Worm (Caenorhabditis elegans) whole organism, L3 larva: ENCODE measurements around the gene F55G7.4.

Experiments
- R02D3.7 ChIP-seq: fragments of 150-350 bp; optimal IDR thresholded peaks from 2 replicates; lab custom pipeline; 2014; ENCODE audit warnings: missing biosample characterization, missing genetic modification characterization
- aly-2 ChIP-seq: fragments of 150-350 bp; optimal IDR thresholded peaks from 2 replicates; lab custom pipeline; 2014; ENCODE audit warnings: missing biosample characterization, missing genetic modification characterization
- ceh-16 ChIP-seq: sonication (generic microtip); optimal IDR thresholded peaks from 2 replicates; lab custom pipeline; 2017; ENCODE audit warnings: missing biosample characterization, missing genetic modification characterization
- ceh-28 ChIP-seq: fragments of 150-350 bp; optimal IDR thresholded peaks from 2 replicates; lab custom pipeline; 2014; ENCODE audit warnings: missing biosample characterization, missing genetic modification reagents, missing genetic modification characterization
- ceh-82 ChIP-seq: fragments of 150-350 bp; optimal IDR thresholded peaks from 2 replicates; lab custom pipeline; 2014; ENCODE audit warnings: missing biosample characterization, missing genetic modification characterization
- ceh-9 ChIP-seq: sonication (generic microtip); optimal IDR thresholded peaks from 2 replicates; lab custom pipeline; 2018; ENCODE audit warnings: missing biosample characterization, missing genetic modification characterization
- daf-12 ChIP-seq: fragments of 150-350 bp; optimal IDR thresholded peaks from 2 replicates; lab custom pipeline; 2014; ENCODE audit warnings: missing biosample characterization, missing genetic modification reagents, missing genetic modification characterization
- egl-27 ChIP-seq: sonication (generic microtip); optimal IDR thresholded peaks from 4 replicates; lab custom pipeline; 2017; ENCODE audit warnings: missing biosample characterization, missing genetic modification reagents, missing genetic modification characterization
- elt-2 ChIP-seq: sonication (generic microtip); optimal IDR thresholded peaks from 2 replicates; lab custom pipeline; 2016; ENCODE audit warnings: missing genetic modification reagents, mild to moderate bottlenecking, missing genetic modification characterization, missing compliant biosample characterization
- fkh-10 ChIP-seq: sonication (generic microtip); optimal IDR thresholded peaks from 2 replicates; lab custom pipeline; 2017; ENCODE audit warnings: missing biosample characterization, missing genetic modification reagents, missing genetic modification characterization
- fkh-2 ChIP-seq: fragments of 150-350 bp; optimal IDR thresholded peaks from 2 replicates; lab custom pipeline; 2014; ENCODE audit warnings: missing biosample characterization, missing genetic modification reagents, missing genetic modification characterization
- fos-1 ChIP-seq: fragments of 150-350 bp; optimal IDR thresholded peaks from 2 replicates; lab custom pipeline; 2014; ENCODE audit warnings: missing biosample characterization, missing genetic modification characterization
- hmg-11 ChIP-seq: sonication (generic microtip); optimal IDR thresholded peaks from 2 replicates; lab custom pipeline; 2016; ENCODE audit warnings: missing genetic modification characterization, missing compliant biosample characterization
- jun-1 ChIP-seq: fragments of 150-350 bp; optimal IDR thresholded peaks from 2 replicates; lab custom pipeline; 2014; ENCODE audit warnings: missing biosample characterization, missing genetic modification reagents, missing genetic modification characterization
- lin-15B ChIP-seq: fragments of 150-350 bp; optimal IDR thresholded peaks from 2 replicates; lab custom pipeline; 2014; ENCODE audit warnings: missing biosample characterization, missing genetic modification characterization
- lin-39 ChIP-seq: fragments of 150-350 bp; optimal IDR thresholded peaks from 2 replicates; lab custom pipeline; 2018; ENCODE audit warnings: missing biosample characterization, missing genetic modification reagents, missing genetic modification characterization
- lsy-12 ChIP-seq: sonication (generic microtip); optimal IDR thresholded peaks from 2 replicates; lab custom pipeline; 2016; ENCODE audit warnings: mild to moderate bottlenecking, missing genetic modification characterization, missing compliant biosample characterization
- mdl-1 ChIP-seq: fragments of 150-350 bp; optimal IDR thresholded peaks from 2 replicates; lab custom pipeline; 2014; ENCODE audit warnings: missing biosample characterization, missing genetic modification characterization
- mml-1 ChIP-seq: fragments of 150-350 bp; sonication (generic microtip); optimal IDR thresholded peaks from 3 replicates; lab custom pipeline; 2014; ENCODE audit warnings: missing biosample characterization, missing genetic modification characterization
- nfya-1 ChIP-seq: sonication (generic microtip); optimal IDR thresholded peaks from 2 replicates; lab custom pipeline; 2017; ENCODE audit warnings: missing genetic modification characterization, mild to moderate bottlenecking, missing compliant biosample characterization, antibody characterized with exemption, moderate library complexity; ENCODE audit not compliant: insufficient read depth
- nhr-11 ChIP-seq: fragments of 150-350 bp; optimal IDR thresholded peaks from 2 replicates; lab custom pipeline; 2014; ENCODE audit warnings: missing biosample characterization, missing genetic modification characterization
- nhr-23 ChIP-seq: fragments of 150-350 bp; optimal IDR thresholded peaks from 2 replicates; lab custom pipeline; 2014; ENCODE audit warnings: missing biosample characterization, missing genetic modification reagents, missing genetic modification characterization
- nhr-237 ChIP-seq: fragments of 150-350 bp; optimal IDR thresholded peaks from 2 replicates; lab custom pipeline; 2014; ENCODE audit warnings: missing biosample characterization, missing genetic modification characterization
- nhr-25 ChIP-seq: sonication (generic microtip); optimal IDR thresholded peaks from 2 replicates; lab custom pipeline; 2017; ENCODE audit warnings: missing biosample characterization, missing genetic modification characterization
- nhr-43 ChIP-seq: sonication (generic microtip); optimal IDR thresholded peaks from 2 replicates; lab custom pipeline; 2016; ENCODE audit warnings: mild to moderate bottlenecking, missing genetic modification characterization, missing compliant biosample characterization; ENCODE audit not compliant: poor library complexity, severe bottlenecking
- nhr-67 ChIP-seq: fragments of 150-350 bp; optimal IDR thresholded peaks from 2 replicates; lab custom pipeline; 2014; ENCODE audit warnings: missing biosample characterization, missing genetic modification characterization
- nhr-76 ChIP-seq: fragments of 150-350 bp; sonication (generic microtip); optimal IDR thresholded peaks from 5 replicates; lab custom pipeline; 2014; ENCODE audit warnings: missing biosample characterization, missing genetic modification characterization
- nhr-77 ChIP-seq: fragments of 150-350 bp; optimal IDR thresholded peaks from 2 replicates; lab custom pipeline; 2014; ENCODE audit warnings: missing biosample characterization, missing genetic modification characterization
- pha-4 ChIP-seq: fragments of 150-350 bp; optimal IDR thresholded peaks from 2 replicates; lab custom pipeline; 2014; ENCODE audit warnings: missing biosample characterization, missing genetic modification reagents, missing genetic modification characterization
- pqm-1 ChIP-seq: fragments of 150-350 bp; optimal IDR thresholded peaks from 2 replicates; lab custom pipeline; 2017; ENCODE audit warnings: missing biosample characterization, missing genetic modification characterization, inconsistent platforms
- sea-2 ChIP-seq: fragments of 150-350 bp; sonication (generic microtip); optimal IDR thresholded peaks from 4 replicates; lab custom pipeline; 2014; ENCODE audit warnings: missing biosample characterization, missing genetic modification reagents, missing genetic modification characterization
- skn-1 ChIP-seq: fragments of 150-350 bp; optimal IDR thresholded peaks from 2 replicates; lab custom pipeline; 2014; ENCODE audit warnings: missing biosample characterization, missing genetic modification characterization
- snpc-4 ChIP-seq: fragments of 150-350 bp; optimal IDR thresholded peaks from 2 replicates; lab custom pipeline; 2014; ENCODE audit warnings: missing biosample characterization, missing genetic modification characterization
- tbx-2 ChIP-seq: sonication (generic microtip); optimal IDR thresholded peaks from 2 replicates; lab custom pipeline; 2016; ENCODE audit warnings: mild to moderate bottlenecking, missing genetic modification characterization, missing compliant biosample characterization
- unc-39 ChIP-seq: sonication (generic microtip); optimal IDR thresholded peaks from 4 replicates; lab custom pipeline; 2017; ENCODE audit warnings: missing biosample characterization, missing genetic modification characterization
- unc-62 ChIP-seq: fragments of 150-350 bp; sonication (generic microtip); optimal IDR thresholded peaks from 4 replicates; lab custom pipeline; 2014; ENCODE audit warnings: missing biosample characterization, missing genetic modification reagents, missing genetic modification characterization
- zag-1 ChIP-seq: fragments of 150-350 bp; optimal IDR thresholded peaks from 2 replicates; lab custom pipeline; 2014; ENCODE audit warnings: missing biosample characterization, missing genetic modification characterization
- ztf-11 ChIP-seq: fragments of 150-350 bp; optimal IDR thresholded peaks from 2 replicates; lab custom pipeline; 2014; ENCODE audit warnings: missing biosample characterization, missing genetic modification characterization

Gene F55G7.4

DNA sequence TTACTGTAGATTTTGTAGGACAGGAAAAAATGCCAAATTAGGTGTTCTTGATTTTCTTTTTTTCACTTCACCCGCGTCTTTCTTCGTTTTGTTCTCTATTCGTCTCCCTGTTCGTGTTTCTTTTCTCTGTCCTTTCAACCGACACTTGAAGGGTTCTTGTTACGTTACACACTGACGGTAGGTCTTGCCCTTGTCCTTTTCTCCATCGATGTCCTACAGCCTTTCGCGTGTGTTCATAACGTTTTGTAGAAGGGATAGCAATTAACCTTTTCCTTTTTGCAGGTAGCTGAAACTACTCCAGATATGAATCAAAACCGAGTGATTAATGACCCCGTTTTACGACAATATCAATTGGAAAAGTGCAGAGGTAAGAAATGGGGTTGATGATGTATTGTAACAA, 3.5 kb upstream of the F55G7.4 start, which contains the start of gene F55G7.1 (continued):
- TF ChIP-seq nhr-25 (tag; lab: Kevin White, UChicago): peak; percentile 83
- TF ChIP-seq fkh-2: no peak
- TF ChIP-seq lin-15B: no peak
- no peak for TF ChIP-seq lin-39 (tag; lab: Kevin White, UChicago)
- no peak for TF ChIP-seq nhr-23 (tag; lab: Kevin White, UChicago)
- TF ChIP-seq jun-1: peak; percentile 20
- TF ChIP-seq skn-1: peak; percentile 19
- TF ChIP-seq nhr-237 (tag; lab: Kevin White, UChicago): no peak

DNA sequence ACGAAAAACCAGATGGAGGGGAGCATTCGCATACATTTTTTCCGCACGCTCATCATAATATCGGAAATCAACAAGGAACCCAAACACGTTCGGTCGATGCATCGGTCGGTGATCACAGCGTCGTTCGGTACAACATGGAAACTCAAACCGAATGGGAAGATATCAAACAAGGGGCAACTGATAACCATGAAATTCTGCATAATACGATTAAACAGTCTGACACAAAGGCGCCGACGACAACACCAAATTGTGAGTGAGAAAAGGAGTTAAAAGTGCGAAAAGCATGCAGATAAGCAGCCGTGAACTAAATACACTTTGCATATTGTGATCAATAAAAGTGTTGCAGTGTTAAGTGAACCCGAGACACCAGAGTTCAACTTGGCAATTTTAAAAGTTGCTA, 2.4 kb upstream of the F55G7.4 start:
- TF ChIP-seq elt-2 (tag; lab: Kevin White, UChicago): peak; percentile 77
- TF ChIP-seq nhr-76 (tag; lab: Kevin White, UChicago): no peak
- TF ChIP-seq pqm-1 (tag; lab: Kevin White, UChicago): peak; percentile 3

DNA sequence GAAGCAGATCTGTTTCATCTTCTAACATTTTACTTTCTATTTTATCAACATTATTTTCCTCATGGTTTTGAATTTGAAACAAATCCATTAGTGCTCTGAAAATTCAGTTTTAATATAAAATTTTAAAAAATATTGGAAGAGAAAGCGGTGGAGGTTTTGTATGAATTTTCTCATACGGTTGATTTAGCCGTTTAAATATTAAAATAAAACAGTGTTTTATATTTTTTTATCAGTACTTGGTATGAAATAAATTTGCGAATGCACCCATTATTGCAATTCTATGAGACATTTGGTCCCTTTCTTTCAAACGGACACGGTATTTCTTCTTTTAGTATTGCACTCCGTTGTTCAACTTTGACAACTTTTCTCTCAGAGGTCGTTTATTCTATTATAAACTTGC, 3.9 kb downstream of the F55G7.4 start, which contains the start of gene dot-1.4:
dot-1.4 (minus strand) TSS at position 101 of the 400 bp plus-strand sequence.
- no peak for TF ChIP-seq tbx-2 (tag; lab: Kevin White, UChicago)
- TF ChIP-seq nhr-237 (tag; lab: Kevin White, UChicago): no peak
- TF ChIP-seq, all 47 proteins: peak for 0

DNA sequence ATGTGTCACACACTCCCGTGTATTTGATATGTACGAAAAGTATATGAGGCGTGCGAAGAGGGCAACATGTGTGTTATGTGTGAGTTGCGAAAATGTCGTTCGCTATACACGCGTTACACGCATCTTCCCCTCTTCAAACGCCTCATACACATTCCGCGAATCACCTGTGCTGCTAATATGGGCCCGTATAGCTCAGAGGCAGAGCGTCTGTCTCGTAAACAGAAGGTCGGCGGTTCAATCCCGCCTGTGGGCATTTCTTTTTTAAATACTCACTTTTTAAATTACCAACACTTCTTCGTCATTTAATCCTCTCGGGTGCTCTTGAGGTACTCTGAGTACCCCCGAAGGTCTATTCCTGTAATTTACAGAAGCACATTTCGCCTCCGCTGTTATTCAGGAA, 5.9 kb downstream of the F55G7.4 start:
- TF ChIP-seq nhr-77 (tag; lab: Kevin White, UChicago) (no peak), mdl-1 (no peak), unc-39 (no peak), nfya-1 (tag; lab: Kevin White, UChicago) (no peak), jun-1 (no peak), unc-62 (GFP tag; lab: Kevin White, UChicago) (no peak), nhr-67 (tag; lab: Kevin White, UChicago) (no peak), daf-12 (tag; lab: Kevin White, UChicago) (no peak), ceh-82 (tag; lab: Kevin White, UChicago) (no peak), elt-2 (tag; lab: Kevin White, UChicago) (no peak), lin-39 (tag; lab: Kevin White, UChicago) (no peak), lsy-12 (tag; lab: Kevin White, UChicago) (no peak), ceh-9 (tag; lab: Kevin White, UChicago) (no peak), snpc-4 (tag; lab: Kevin White, UChicago) (no peak), egl-27 (tag; lab: Kevin White, UChicago) (no peak)

DNA sequence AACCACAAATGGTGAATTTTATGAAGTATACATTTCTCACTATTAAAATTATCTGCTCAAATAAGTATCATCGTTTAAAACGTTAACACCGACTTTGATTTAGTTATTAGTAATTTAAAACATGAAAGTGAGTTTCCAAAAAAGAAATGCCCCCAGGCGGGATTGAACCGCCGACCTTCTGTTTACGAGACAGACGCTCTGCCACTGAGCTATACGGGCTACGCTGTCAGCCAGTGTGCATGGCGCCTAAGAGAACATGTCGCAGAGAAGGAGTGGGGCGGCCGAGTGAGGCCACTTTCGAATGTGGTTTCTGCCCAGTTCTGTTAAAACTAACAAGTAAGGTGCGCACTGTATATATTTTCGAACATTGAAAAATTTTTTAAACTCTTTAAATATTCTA, 7.2 kb downstream of the F55G7.4 start:
- TF ChIP-seq pha-4 (tag; lab: Kevin White, UChicago) (peak; percentile 56), hmg-11 (peak; percentile 91), lin-39 (tag; lab: Kevin White, UChicago) (peak; percentile 1), nhr-77 (tag; lab: Kevin White, UChicago) (peak; percentile 33), zag-1 (tag; lab: Kevin White, UChicago) (no peak), skn-1 (peak; percentile 20), ceh-28 (peak; percentile 38), tbx-2 (tag; lab: Kevin White, UChicago) (peak; percentile 68), jun-1 (peak; percentile 15), elt-2 (tag; lab: Kevin White, UChicago) (peak; percentile 37), mdl-1 (no peak), nhr-43 (tag; lab: Kevin White, UChicago) (peak; percentile 58), lsy-12 (tag; lab: Kevin White, UChicago) (no peak), mml-1 (no peak), snpc-4 (tag; lab: Kevin White, UChicago) (peak; percentile 6)

DNA sequence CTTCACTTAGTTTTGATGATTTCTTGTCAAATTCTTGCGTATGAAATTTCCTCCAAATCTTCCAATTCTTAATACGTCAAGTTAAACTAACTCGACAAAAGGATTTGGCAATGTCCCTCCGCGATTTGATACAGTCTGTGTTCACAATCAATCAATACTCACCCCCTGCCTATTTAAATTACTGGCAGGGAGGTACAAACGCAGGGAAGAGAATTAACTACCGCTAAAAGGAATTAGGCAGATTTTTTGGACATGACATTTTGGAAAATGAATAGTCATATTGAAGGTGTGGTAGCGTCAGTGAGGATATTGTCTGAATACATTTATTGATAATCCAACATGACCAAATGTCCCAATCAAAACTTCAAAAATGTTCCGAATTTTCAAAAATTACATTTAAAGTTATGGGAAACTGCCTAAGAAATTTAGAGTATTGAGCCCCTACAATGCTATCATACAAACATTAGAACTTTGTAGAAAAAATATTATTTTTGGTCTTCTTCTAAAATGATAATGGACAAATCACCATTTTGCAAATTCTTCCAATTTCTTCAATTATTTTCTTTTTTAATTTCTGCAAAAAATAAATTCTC, 9.8 kb downstream of the F55G7.4 start:
- TF ChIP-seq zag-1 (tag; lab: Kevin White, UChicago) (peak; percentile 90), nhr-67 (tag; lab: Kevin White, UChicago) (peak; percentile 59), tbx-2 (tag; lab: Kevin White, UChicago) (peak; percentile 98), fkh-10 (GFP tag; lab: Kevin White, UChicago) (peak; percentile 98), snpc-4 (tag; lab: Kevin White, UChicago) (peak; percentile 95), ceh-82 (tag; lab: Kevin White, UChicago) (peak; percentile 98), aly-2 (peak; percentile 94), nhr-23 (tag; lab: Kevin White, UChicago) (peak; percentile 99), skn-1 (peak; percentile 97), fos-1 (peak; percentile 94), nhr-11 (tag; lab: Kevin White, UChicago) (peak; percentile 97), unc-62 (GFP tag; lab: Kevin White, UChicago) (peak; percentile 95), nhr-25 (tag; lab: Kevin White, UChicago) (peak; percentile 98), lin-15B (peak; percentile 43), jun-1 (peak; percentile 100), pqm-1 (tag; lab: Kevin White, UChicago) (peak; percentile 91), lsy-12 (tag; lab: Kevin White, UChicago) (peak; percentile 95), mml-1 (no peak), nhr-77 (tag; lab: Kevin White, UChicago) (peak; percentile 98), ztf-11 (tag; lab: Kevin White, UChicago) (peak; percentile 59), sea-2 (no peak), mdl-1 (peak; percentile 53), daf-12 (tag; lab: Kevin White, UChicago) (peak; percentile 81), pha-4 (tag; lab: Kevin White, UChicago) (peak; percentile 99), ceh-16 (peak; percentile 84), R02D3.7 (tag; lab: Kevin White, UChicago) (peak; percentile 92)
